Fruit fly (Drosophila melanogaster): ENCODE measurements around the gene CG31524.

- TF ChIP-seq CG7786 (GFP tag; optimal IDR thresholded peaks at IDR 0.05) (no peak), CG8089 (GFP tag; optimal IDR thresholded peaks at IDR 0.05) (no peak), CG2120 (GFP tag; optimal IDR thresholded peaks at IDR 0.05) (no peak)
Observed at dm6 chr3R:30475910-30476309, 38.2 kb downstream of the CG31524 start.

All from whole organism, embryonic.